Fruit fly (Drosophila melanogaster) whole organism, embryonic: Measurements from ENCODE around the gene HDAC4.

Experiments used
- BEAF-32 ChIP-seq: fragments of 200-800 bp; sonication (Bioruptor generic); optimal IDR thresholded peaks from 3 replicates; lab custom pipeline; 2017; ENCODE audit warnings: missing biosample characterization, missing genetic modification characterization, mild to moderate bottlenecking, moderate library complexity, missing genetic modification reagents
- Bteb2 ChIP-seq: fragments of 200-800 bp; sonication (Bioruptor generic); optimal IDR thresholded peaks from 2 replicates; lab custom pipeline; 2016; ENCODE audit warnings: missing biosample characterization, missing genetic modification characterization
- CG10274 ChIP-seq: fragments of 200-800 bp; sonication (Bioruptor generic); optimal IDR thresholded peaks from 3 replicates; lab custom pipeline; 2017; ENCODE audit warnings: missing biosample characterization, mild to moderate bottlenecking, missing genetic modification characterization
- CG11504 ChIP-seq: fragments of 200-800 bp; sonication (Bioruptor generic); optimal IDR thresholded peaks from 3 replicates; lab custom pipeline; 2019; ENCODE audit warnings: missing biosample characterization, mild to moderate bottlenecking, missing genetic modification characterization, moderate library complexity
- CG11695 ChIP-seq: fragments of 200-800 bp; sonication (Bioruptor generic); IDR thresholded peaks from 3 replicates; pipeline ENCODE4 v1.3.6; 2022; ENCODE audit warnings: missing biosample characterization, missing genetic modification characterization
- CG12071 ChIP-seq: fragments of 200-800 bp; sonication (Bioruptor generic); optimal IDR thresholded peaks from 3 replicates; lab custom pipeline; 2018; ENCODE audit warnings: missing biosample characterization, mild to moderate bottlenecking, missing genetic modification characterization
- CG13296 ChIP-seq: fragments of 200-800 bp; sonication (Bioruptor generic); optimal IDR thresholded peaks from 3 replicates; lab custom pipeline; 2018; ENCODE audit warnings: missing biosample characterization, mild to moderate bottlenecking, missing genetic modification characterization
- CG15073 ChIP-seq: fragments of 200-800 bp; sonication (Bioruptor generic); optimal IDR thresholded peaks from 2 replicates; lab custom pipeline; 2016; ENCODE audit warnings: missing biosample characterization, missing genetic modification characterization
- CG1529 ChIP-seq: fragments of 200-800 bp; sonication (Bioruptor generic); optimal IDR thresholded peaks from 3 replicates; lab custom pipeline; 2018; ENCODE audit warnings: missing biosample characterization, missing genetic modification characterization
- CG15514 ChIP-seq: fragments of 200-800 bp; sonication (Bioruptor generic); optimal IDR thresholded peaks from 3 replicates; lab custom pipeline; 2017; ENCODE audit warnings: missing biosample characterization, missing genetic modification characterization, mild to moderate bottlenecking, moderate library complexity, missing genetic modification reagents
- CG16815 ChIP-seq: fragments of 200-800 bp; sonication (Bioruptor generic); optimal IDR thresholded peaks from 3 replicates; lab custom pipeline; 2017; ENCODE audit warnings: missing biosample characterization, mild to moderate bottlenecking, missing genetic modification characterization
- CG18262 ChIP-seq: fragments of 200-800 bp; optimal IDR thresholded peaks from 3 replicates; lab custom pipeline; 2019; ENCODE audit warnings: missing biosample characterization, mild to moderate bottlenecking, missing genetic modification characterization, moderate library complexity
- CG32532 ChIP-seq: fragments of 200-800 bp; sonication (Bioruptor generic); IDR thresholded peaks from 2 replicates; pipeline ENCODE4 v1.3.6; 2022; ENCODE audit warnings: missing biosample characterization, missing genetic modification characterization
- CG3407 ChIP-seq: fragments of 200-800 bp; sonication (Bioruptor generic); optimal IDR thresholded peaks from 2 replicates; lab custom pipeline; 2018; ENCODE audit warnings: missing biosample characterization, mild to moderate bottlenecking, missing genetic modification characterization
- CG34224 ChIP-seq: fragments of 200-800 bp; sonication (Bioruptor generic); IDR thresholded peaks from 3 replicates; pipeline ENCODE4 v1.3.6; 2022; ENCODE audit warnings: missing biosample characterization, missing genetic modification characterization; ENCODE audit not compliant: partially characterized antibody
- CG6683 ChIP-seq: fragments of 200-800 bp; sonication (Bioruptor generic); optimal IDR thresholded peaks from 2 replicates; lab custom pipeline; 2017; ENCODE audit warnings: missing biosample characterization, mild to moderate bottlenecking, missing genetic modification characterization, missing genetic modification reagents
- CG6689 ChIP-seq: fragments of 200-800 bp; sonication (Bioruptor generic); IDR thresholded peaks from 2 replicates; pipeline ENCODE4 v1.3.6; 2022; ENCODE audit warnings: missing biosample characterization, missing genetic modification characterization
- CG9817 ChIP-seq: fragments of 200-800 bp; sonication (Bioruptor generic); optimal IDR thresholded peaks from 2 replicates; lab custom pipeline; 2018; ENCODE audit warnings: missing biosample characterization, mild to moderate bottlenecking, missing genetic modification characterization, moderate library complexity
- Dad ChIP-seq: fragments of 200-800 bp; sonication (Bioruptor generic); optimal IDR thresholded peaks from 3 replicates; lab custom pipeline; 2016; ENCODE audit warnings: missing biosample characterization, missing genetic modification characterization
- Doc2 ChIP-seq: fragments of 200-800 bp; sonication (Bioruptor generic); IDR thresholded peaks from 2 replicates; pipeline ENCODE4 v1.3.6; 2022; ENCODE audit warnings: missing biosample characterization, missing genetic modification characterization
- Drgx ChIP-seq: fragments of 200-800 bp; sonication (Bioruptor generic); IDR thresholded peaks from 2 replicates; pipeline ENCODE4 v1.3.6; 2022; ENCODE audit warnings: missing biosample characterization, missing genetic modification characterization
- E2f1 ChIP-seq: fragments of 200-800 bp; sonication (Bioruptor generic); IDR thresholded peaks from 2 replicates; pipeline ENCODE4 v1.3.6; 2022; ENCODE audit warnings: missing biosample characterization, missing genetic modification characterization
- Elba2 ChIP-seq: fragments of 200-800 bp; sonication (Bioruptor generic); optimal IDR thresholded peaks from 3 replicates; lab custom pipeline; 2016; ENCODE audit warnings: missing biosample characterization, missing genetic modification characterization
- Fer1 ChIP-seq: fragments of 200-800 bp; sonication (Bioruptor generic); optimal IDR thresholded peaks from 2 replicates; lab custom pipeline; 2017; ENCODE audit warnings: missing biosample characterization, mild to moderate bottlenecking, missing genetic modification characterization
- MBD-R2 ChIP-seq: fragments of 200-800 bp; sonication (Bioruptor generic); IDR thresholded peaks from 2 replicates; pipeline ENCODE4 v1.3.6; 2022; ENCODE audit warnings: missing biosample characterization, missing genetic modification characterization
- Mes4 ChIP-seq: fragments of 200-800 bp; sonication (Bioruptor generic); optimal IDR thresholded peaks from 2 replicates; lab custom pipeline; 2016; ENCODE audit warnings: missing biosample characterization, missing genetic modification characterization
- NC2α ChIP-seq: fragments of 200-800 bp; sonication (Bioruptor generic); optimal IDR thresholded peaks from 2 replicates; lab custom pipeline; 2016; ENCODE audit warnings: missing biosample characterization, missing genetic modification characterization
- NC2β ChIP-seq: fragments of 200-800 bp; sonication (Bioruptor generic); optimal IDR thresholded peaks from 2 replicates; lab custom pipeline; 2016; ENCODE audit warnings: missing biosample characterization, missing genetic modification characterization
- Tbp ChIP-seq: fragments of >200 bp; optimal IDR thresholded peaks from 2 replicates; lab custom pipeline; 2018; ENCODE audit warnings: missing biosample characterization, missing genetic modification characterization
- al ChIP-seq: fragments of 200-800 bp; sonication (Bioruptor generic); IDR thresholded peaks from 2 replicates; pipeline ENCODE4 v1.3.6; 2022; ENCODE audit warnings: missing biosample characterization, missing genetic modification characterization
- az2 ChIP-seq: fragments of 200-800 bp; sonication (Bioruptor generic); optimal IDR thresholded peaks from 3 replicates; lab custom pipeline; 2016; ENCODE audit warnings: missing biosample characterization, missing genetic modification characterization
- bab2 ChIP-seq: fragments of 200-800 bp; sonication (Bioruptor generic); optimal IDR thresholded peaks from 2 replicates; lab custom pipeline; 2016; ENCODE audit warnings: missing biosample characterization, missing genetic modification characterization
- bigmax ChIP-seq: fragments of 200-800 bp; sonication (Bioruptor generic); optimal IDR thresholded peaks from 2 replicates; lab custom pipeline; 2018; ENCODE audit warnings: missing biosample characterization, mild to moderate bottlenecking, missing genetic modification characterization
- cato ChIP-seq: fragments of 200-800 bp; sonication (Bioruptor generic); optimal IDR thresholded peaks from 2 replicates; lab custom pipeline; 2016; ENCODE audit warnings: missing biosample characterization, missing genetic modification characterization, borderline replicate concordance
- chm ChIP-seq: fragments of 200-800 bp; sonication (Bioruptor generic); IDR thresholded peaks from 2 replicates; pipeline ENCODE4 v1.3.6; 2022; ENCODE audit warnings: missing biosample characterization, missing genetic modification characterization
- chn ChIP-seq: fragments of 200-800 bp; sonication (Bioruptor generic); optimal IDR thresholded peaks from 2 replicates; lab custom pipeline; 2016; ENCODE audit warnings: missing biosample characterization, missing genetic modification characterization
- croc ChIP-seq: fragments of 200-800 bp; sonication (Bioruptor generic); conservative IDR thresholded peaks from 3 replicates; pipeline ENCODE4 v1.3.6; 2022; ENCODE audit warnings: missing biosample characterization, missing genetic modification characterization
- dati ChIP-seq: fragments of 200-800 bp; sonication (Bioruptor generic); IDR thresholded peaks from 2 replicates; pipeline ENCODE4 v1.3.6; 2022; ENCODE audit warnings: missing biosample characterization, missing genetic modification characterization
- fd96Cb ChIP-seq: fragments of 200-800 bp; sonication (Bioruptor generic); optimal IDR thresholded peaks from 2 replicates; lab custom pipeline; 2018; ENCODE audit warnings: missing biosample characterization, mild to moderate bottlenecking, missing genetic modification characterization, moderate library complexity
- ftz-f1 ChIP-seq: fragments of 200-800 bp; sonication (Bioruptor generic); optimal IDR thresholded peaks from 2 replicates; lab custom pipeline; 2016; ENCODE audit warnings: missing biosample characterization, missing genetic modification characterization
- fu2 ChIP-seq: fragments of 200-800 bp; sonication (Bioruptor generic); optimal IDR thresholded peaks from 2 replicates; lab custom pipeline; 2016; ENCODE audit warnings: missing biosample characterization, missing genetic modification characterization
- grn ChIP-seq: fragments of 200-800 bp; sonication (Bioruptor generic); optimal IDR thresholded peaks from 3 replicates; lab custom pipeline; 2017; ENCODE audit warnings: missing biosample characterization, missing genetic modification characterization
- gsb-n ChIP-seq: fragments of 200-800 bp; sonication (Bioruptor generic); optimal IDR thresholded peaks from 3 replicates; lab custom pipeline; 2018; ENCODE audit warnings: missing biosample characterization, mild to moderate bottlenecking, missing genetic modification characterization
- h ChIP-seq: fragments of >200 bp; optimal IDR thresholded peaks from 2 replicates; lab custom pipeline; 2017
- hth ChIP-seq: fragments of >200 bp; optimal IDR thresholded peaks from 2 replicates; lab custom pipeline; 2017; ENCODE audit warnings: inconsistent platforms
- jing ChIP-seq: fragments of 200-800 bp; sonication (Bioruptor generic); optimal IDR thresholded peaks from 2 replicates; lab custom pipeline; 2018; ENCODE audit warnings: missing biosample characterization, mild to moderate bottlenecking, missing genetic modification characterization
- ken ChIP-seq: fragments of 200-800 bp; sonication (Bioruptor generic); IDR thresholded peaks from 3 replicates; pipeline ENCODE4 v1.3.6; 2022; ENCODE audit warnings: missing biosample characterization, missing genetic modification characterization
- nerfin-2 ChIP-seq: fragments of 200-800 bp; sonication (Bioruptor generic); IDR thresholded peaks from 2 replicates; pipeline ENCODE4 v1.3.6; 2022; ENCODE audit warnings: missing biosample characterization, missing genetic modification characterization; ENCODE audit not compliant: partially characterized antibody
- psq ChIP-seq: fragments of 200-800 bp; sonication (Bioruptor generic); optimal IDR thresholded peaks from 2 replicates; lab custom pipeline; 2017; ENCODE audit warnings: missing biosample characterization, missing genetic modification characterization
- pzg ChIP-seq: fragments of 200-800 bp; sonication (Bioruptor generic); optimal IDR thresholded peaks from 3 replicates; lab custom pipeline; 2018; ENCODE audit warnings: missing biosample characterization, mild to moderate bottlenecking, missing genetic modification characterization, moderate library complexity
- sob ChIP-seq: fragments of 200-800 bp; sonication (Bioruptor generic); IDR thresholded peaks from 2 replicates; pipeline ENCODE4 v1.3.6; 2022; ENCODE audit warnings: missing biosample characterization, missing genetic modification characterization
- sr ChIP-seq: fragments of 200-800 bp; sonication (Bioruptor generic); IDR thresholded peaks from 3 replicates; pipeline ENCODE4 v1.3.6; 2022; ENCODE audit warnings: missing biosample characterization, missing genetic modification characterization

Gene HDAC4

dm6 chrX:13274429-13275095 is 10.9 kb downstream of the HDAC4 start (continued):
- peak; percentile 70; the same call in 1 of the 3 replicates for TF ChIP-seq CG11695 (GFP tag; lab: Robert Waterston, UW)
- peak; percentile 59 for TF ChIP-seq gsb-n (tag; lab: Kevin White, UChicago)
- peak; percentile 49 for TF ChIP-seq Drgx (GFP tag; lab: Robert Waterston, UW)
- TF ChIP-seq grn (GFP tag; lab: Kevin White, UChicago): no peak
- TF ChIP-seq CG11504: peak; percentile 78
- TF ChIP-seq dati (GFP tag; lab: Robert Waterston, UW): no peak
- TF ChIP-seq nerfin-2: no peak
- TF ChIP-seq Tbp: no peak
- TF ChIP-seq CG6689 (GFP tag; lab: Robert Waterston, UW): peak; percentile 53; the same call in 1 of the 2 replicates
- no peak for TF ChIP-seq CG12071 (GFP tag; lab: Kevin White, UChicago)
- TF ChIP-seq E2f1: peak; percentile 70
- TF ChIP-seq Dad (GFP tag; lab: Kevin White, UChicago): no peak
- TF ChIP-seq chn (GFP tag; lab: Kevin White, UChicago): no peak
- TF ChIP-seq pzg (GFP tag; lab: Kevin White, UChicago): no peak
- TF ChIP-seq al (GFP tag; lab: Robert Waterston, UW): peak; percentile 32; the same call in 1 of the 2 replicates
- no peak for TF ChIP-seq CG15073 (GFP tag; lab: Kevin White, UChicago)
- TF ChIP-seq Mes4: no peak
- TF ChIP-seq croc (GFP tag; lab: Robert Waterston, UW): peak; percentile 33; the same call in 1 of the 3 replicates
- TF ChIP-seq bigmax (GFP tag; lab: Kevin White, UChicago): no peak
- no peak for TF ChIP-seq chm (GFP tag; lab: Robert Waterston, UW)
- TF ChIP-seq NC2α (GFP tag; lab: Kevin White, UChicago): no peak
- peak; percentile 5 for TF ChIP-seq cato (GFP tag; lab: Kevin White, UChicago)
- TF ChIP-seq CG15514 (GFP tag; lab: Kevin White, UChicago): no peak
- no peak for TF ChIP-seq CG6683 (GFP tag; lab: Kevin White, UChicago)
- no peak for TF ChIP-seq CG34224
- no peak for TF ChIP-seq BEAF-32 (GFP tag; lab: Kevin White, UChicago)
- TF ChIP-seq CG18262 (tag; lab: Kevin White, UChicago): peak; percentile 85
- TF ChIP-seq CG3407: peak; percentile 45
- TF ChIP-seq ken (GFP tag; lab: Robert Waterston, UW): no peak
- peak; percentile 41 for TF ChIP-seq az2
- no peak for TF ChIP-seq h (lab: Kevin White, UChicago)
- no peak for TF ChIP-seq CG1529 (GFP tag; lab: Kevin White, UChicago)
- TF ChIP-seq fd96Cb: peak; percentile 72
- TF ChIP-seq NC2β (GFP tag; lab: Kevin White, UChicago): no peak
- no peak for TF ChIP-seq Doc2 (GFP tag; lab: Robert Waterston, UW)
- peak; percentile 68 for TF ChIP-seq CG32532 (GFP tag; lab: Robert Waterston, UW)
- TF ChIP-seq psq (GFP tag; lab: Kevin White, UChicago): no peak
- no peak for TF ChIP-seq CG10274 (GFP tag; lab: Kevin White, UChicago)
- TF ChIP-seq fu2 (GFP tag; lab: Kevin White, UChicago): no peak
- TF ChIP-seq CG9817: peak; percentile 53
- no peak for TF ChIP-seq hth (lab: Kevin White, UChicago)
- TF ChIP-seq Bteb2 (GFP tag; lab: Kevin White, UChicago): no peak
- TF ChIP-seq MBD-R2 (GFP tag; lab: Robert Waterston, UW): no peak
- TF ChIP-seq sr: no peak
- TF ChIP-seq sob (GFP tag; lab: Robert Waterston, UW): no peak
- TF ChIP-seq ftz-f1: no peak
- TF ChIP-seq bab2 (GFP tag; lab: Kevin White, UChicago): no peak
- TF ChIP-seq Elba2 (GFP tag; lab: Kevin White, UChicago): no peak
- peak; percentile 50 for TF ChIP-seq CG13296
- TF ChIP-seq jing: no peak
- peak; percentile 32 for TF ChIP-seq CG16815 (GFP tag; lab: Kevin White, UChicago)
- TF ChIP-seq Fer1 (GFP tag; lab: Kevin White, UChicago): peak; percentile 47
